Fruit fly (Drosophila melanogaster): ENCODE measurements around the gene Uch.
A peak's percentile ranks its signal among the peaks of the same experiment; 100 is the strongest.

Uch gene

dm6 chr2L:2227316-2227715, 13.3 kb upstream of the Uch start (continued):
- TF ChIP-seq dmrt11E (tag; optimal IDR thresholded peaks at IDR 0.05) = no peak
- TF ChIP-seq pb (GFP tag; optimal IDR thresholded peaks at IDR 0.05) = no peak
- TF ChIP-seq CG2712 (tag; optimal IDR thresholded peaks at IDR 0.05) = peak; percentile 30
- no peak for TF ChIP-seq fd102C (GFP tag; optimal IDR thresholded peaks at IDR 0.05)
- no peak for TF ChIP-seq lola (GFP tag; optimal IDR thresholded peaks at IDR 0.05)
- TF ChIP-seq chif (GFP tag; optimal IDR thresholded peaks at IDR 0.05) = peak; percentile 16 to 39
- no peak for TF ChIP-seq CG14667 (GFP tag; IDR thresholded peaks at IDR 0.05)
- TF ChIP-seq bowl (GFP tag; IDR thresholded peaks at IDR 0.05) = peak; percentile 55; the same call in 1 of the 2 replicates
- TF ChIP-seq CG17361 (GFP tag; IDR thresholded peaks at IDR 0.05) = 0 out of 3 replicates have a peak, but pooled peaks have one; percentile 22
- no peak for TF ChIP-seq CG18599 (GFP tag; optimal IDR thresholded peaks at IDR 0.05)
- no peak for TF ChIP-seq CG16779 (GFP tag; IDR thresholded peaks at IDR 0.05)
- TF ChIP-seq Dek (tag; optimal IDR thresholded peaks at IDR 0.05) = no peak
- peak; percentile 6 for TF ChIP-seq Side (GFP tag; optimal IDR thresholded peaks at IDR 0.05)
- TF ChIP-seq Bteb2 (GFP tag; optimal IDR thresholded peaks at IDR 0.05) = no peak
- no peak for TF ChIP-seq CG13775 (GFP tag; optimal IDR thresholded peaks at IDR 0.05)
- no peak for TF ChIP-seq YL-1 (GFP tag; optimal IDR thresholded peaks at IDR 0.05)
- no peak for TF ChIP-seq bbx (GFP tag; IDR thresholded peaks at IDR 0.05; ENCODE audit: partially characterized antibody)
- no peak for TF ChIP-seq Dfd (GFP tag; optimal IDR thresholded peaks at IDR 0.05)
- TF ChIP-seq Nf-YB (GFP tag; optimal IDR thresholded peaks at IDR 0.05) = no peak
- TF ChIP-seq mirr (GFP tag; optimal IDR thresholded peaks at IDR 0.05) = no peak
- no peak for TF ChIP-seq CG9797 (GFP tag; optimal IDR thresholded peaks at IDR 0.05)
- peak; percentile 4 for TF ChIP-seq CG15601 (tag; optimal IDR thresholded peaks at IDR 0.05)
- no peak for TF ChIP-seq kni (GFP tag; optimal IDR thresholded peaks at IDR 0.05)
- TF ChIP-seq usp (GFP tag; optimal IDR thresholded peaks at IDR 0.05) = no peak
- TF ChIP-seq trh (GFP tag; optimal IDR thresholded peaks at IDR 0.05) = no peak
- TF ChIP-seq CG7745 (tag; optimal IDR thresholded peaks at IDR 0.05) = no peak
- no peak for TF ChIP-seq CG1792 (GFP tag; optimal IDR thresholded peaks at IDR 0.05)
- peak; percentile 38 for TF ChIP-seq CG3407 (GFP tag; optimal IDR thresholded peaks at IDR 0.05)
- peak; percentile 29 for TF ChIP-seq Nf-YA (GFP tag; IDR thresholded peaks at IDR 0.05)
- no peak for TF ChIP-seq twi (tag; optimal IDR thresholded peaks at IDR 0.05)
- no peak for TF ChIP-seq vnd (GFP tag; IDR thresholded peaks at IDR 0.05; ENCODE audit: partially characterized antibody)
- TF ChIP-seq abd-A (tag; optimal IDR thresholded peaks at IDR 0.05) = no peak
- TF ChIP-seq cwo (GFP tag; optimal IDR thresholded peaks at IDR 0.05) = peak; percentile 11
- no peak for TF ChIP-seq luna (GFP tag; optimal IDR thresholded peaks at IDR 0.05)
- no peak for TF ChIP-seq vfl (GFP tag; optimal IDR thresholded peaks at IDR 0.05)
- peak; percentile 40 for TF ChIP-seq wek (GFP tag; optimal IDR thresholded peaks at IDR 0.05)
- no peak for TF ChIP-seq CG4360 (GFP tag; IDR thresholded peaks at IDR 0.05)
- peak; percentile 20 for TF ChIP-seq CG8089 (GFP tag; optimal IDR thresholded peaks at IDR 0.05)
- TF ChIP-seq ase (GFP tag; IDR thresholded peaks at IDR 0.05) = peak; percentile 74; the same call in 2 of the 3 replicates
- no peak for TF ChIP-seq slp2 (GFP tag; optimal IDR thresholded peaks at IDR 0.05)
- TF ChIP-seq row (GFP tag; IDR thresholded peaks at IDR 0.05) = peak; percentile 56
- TF ChIP-seq exex (tag; optimal IDR thresholded peaks at IDR 0.05) = no peak
- TF ChIP-seq her (GFP tag; optimal IDR thresholded peaks at IDR 0.05) = no peak
- no peak for TF ChIP-seq CG31388 (GFP tag; optimal IDR thresholded peaks at IDR 0.05)
- peak; percentile 69 for TF ChIP-seq dysf (GFP tag; IDR thresholded peaks at IDR 0.05)
- no peak for TF ChIP-seq CG10462 (GFP tag; optimal IDR thresholded peaks at IDR 0.05)
- TF ChIP-seq fd96Cb (tag; optimal IDR thresholded peaks at IDR 0.05) = peak; percentile 43
- no peak for TF ChIP-seq CG9932 (GFP tag; IDR thresholded peaks at IDR 0.05)
- TF ChIP-seq lab (GFP tag; optimal IDR thresholded peaks at IDR 0.05) = peak; percentile 54
- TF ChIP-seq CG13123 (GFP tag; optimal IDR thresholded peaks at IDR 0.05) = no peak
- TF ChIP-seq ci (GFP tag; IDR thresholded peaks at IDR 0.05) = peak; percentile 91
